Worm (Caenorhabditis elegans) whole organism, mixed stage, embryonic: ENCODE data around the gene cyp-13A7.

ENCODE experiments used
- nhr-237 ChIP-seq: fragments of 150-350 bp; optimal IDR thresholded peaks from 2 replicates; lab custom pipeline; 2014; ENCODE audit warnings: missing biosample characterization, missing genetic modification characterization
- tbx-8 ChIP-seq: fragments of 200-800 bp; sonication (Bioruptor generic); optimal IDR thresholded peaks from 2 replicates; lab custom pipeline; 2018; ENCODE audit warnings: mild to moderate bottlenecking, missing genetic modification characterization, moderate library complexity, missing compliant biosample characterization
- unc-120 ChIP-seq: sonication (generic microtip); optimal IDR thresholded peaks from 2 replicates; lab custom pipeline; 2017; ENCODE audit warnings: missing genetic modification characterization, missing compliant biosample characterization; ENCODE audit not compliant: poor library complexity, severe bottlenecking
- ztf-11 ChIP-seq: fragments of 150-350 bp; optimal IDR thresholded peaks from 2 replicates; lab custom pipeline; 2014; ENCODE audit warnings: missing biosample characterization, missing genetic modification characterization

DNA sequence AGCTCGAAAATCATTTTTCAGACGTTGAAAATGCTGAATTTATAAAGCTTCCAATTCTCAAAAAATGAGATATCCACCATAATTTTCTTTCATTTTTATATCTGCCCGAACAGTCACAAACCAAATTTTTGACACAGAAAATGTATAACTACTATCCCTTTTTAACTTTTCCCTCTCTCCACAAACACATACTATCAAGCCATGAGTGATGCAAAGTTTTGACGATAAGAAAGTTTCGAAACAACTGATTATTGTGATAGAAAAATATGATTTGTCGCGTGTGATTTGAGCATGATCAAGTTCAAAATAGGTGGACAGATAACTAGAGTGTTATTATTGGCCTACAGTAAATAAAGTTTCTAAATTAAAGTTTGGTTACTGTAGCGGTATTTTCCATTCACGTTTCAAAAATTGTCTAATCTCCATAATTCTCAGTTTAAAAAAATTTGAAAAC lies 4.1 kb downstream of the cyp-13A7 start, which contains the start of gene cyp-13A8:
- TF ChIP-seq nhr-237: no peak
- no peak for TF ChIP-seq ztf-11 (tag; lab: Kevin White, UChicago)
- no peak for TF ChIP-seq unc-120 (tag; lab: Kevin White, UChicago)
- no peak for TF ChIP-seq tbx-8
